Fruit fly (Drosophila melanogaster): ENCODE data around the gene Mtch.

Gene Mtch

DNA sequence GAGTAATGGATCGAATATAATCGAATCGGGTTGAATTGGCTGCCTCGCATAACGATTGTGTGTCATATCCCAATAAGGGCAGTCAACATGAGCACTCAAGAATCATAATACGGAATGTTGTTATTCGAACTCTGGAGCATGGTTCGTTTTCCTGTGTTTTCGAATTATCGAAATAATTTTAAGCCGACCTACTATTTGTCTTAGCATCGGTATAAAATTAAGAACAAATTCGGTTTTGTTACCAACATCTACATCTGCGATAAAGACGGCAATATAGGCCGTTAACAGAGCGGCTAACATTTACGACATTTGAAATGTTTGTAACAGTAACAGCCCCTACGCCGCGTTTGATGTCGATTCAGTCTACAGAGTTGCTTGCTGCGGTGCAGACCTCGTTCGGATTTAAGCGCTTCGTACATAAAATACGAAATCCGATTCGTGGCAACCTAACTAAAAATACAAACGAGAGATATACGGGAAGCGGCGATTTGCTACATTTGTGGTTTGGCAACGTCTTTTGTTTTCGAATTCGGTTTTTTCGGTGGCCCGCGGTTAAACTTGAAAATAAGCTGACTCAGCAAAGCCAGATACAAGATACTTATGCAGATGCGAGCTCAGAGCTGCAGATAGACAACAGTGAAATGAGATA, 23.9 kb upstream of the Mtch start:
- peak; percentile 34 for TF ChIP-seq CG17801 (GFP tag; optimal IDR thresholded peaks at IDR 0.05; ENCODE audit: partially characterized antibody)

DNA sequence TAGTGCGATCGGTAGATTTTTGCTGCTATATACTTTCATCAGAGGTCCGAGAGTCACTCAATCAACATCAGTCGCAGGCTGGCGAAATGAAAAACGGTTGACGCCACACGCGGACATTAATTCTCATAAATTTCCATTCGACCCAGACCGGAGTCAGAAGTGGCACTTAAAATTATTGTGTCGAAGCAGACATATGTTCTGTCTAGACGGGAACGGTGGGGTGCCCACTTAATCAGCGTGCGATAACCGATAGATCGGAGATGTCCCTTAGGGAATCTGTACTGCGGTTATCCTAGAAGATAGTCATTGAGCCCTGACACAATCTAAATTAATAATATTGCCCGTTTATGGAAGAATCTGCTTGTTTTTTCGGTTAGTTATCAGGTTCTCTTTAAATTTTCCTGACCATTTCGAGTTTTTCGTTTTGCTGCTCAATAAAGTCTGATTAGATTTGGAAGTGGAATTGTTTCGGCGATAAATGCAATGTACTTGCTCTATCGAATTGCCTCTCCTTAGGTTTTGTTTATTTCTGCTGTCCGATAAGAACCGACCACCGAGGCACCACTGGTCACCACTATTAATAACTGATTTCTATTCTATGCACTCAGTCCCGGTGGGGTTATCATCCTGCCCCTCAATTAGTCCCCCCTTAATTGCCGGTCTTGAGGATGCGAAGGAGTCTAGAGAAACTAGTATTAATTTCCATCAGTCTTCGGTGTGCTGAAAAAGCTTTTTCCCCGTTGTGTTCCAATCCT, 22.4 kb upstream of the Mtch start:
- TF ChIP-seq CG17801 (GFP tag; optimal IDR thresholded peaks at IDR 0.05; ENCODE audit: partially characterized antibody), result no peak

DNA sequence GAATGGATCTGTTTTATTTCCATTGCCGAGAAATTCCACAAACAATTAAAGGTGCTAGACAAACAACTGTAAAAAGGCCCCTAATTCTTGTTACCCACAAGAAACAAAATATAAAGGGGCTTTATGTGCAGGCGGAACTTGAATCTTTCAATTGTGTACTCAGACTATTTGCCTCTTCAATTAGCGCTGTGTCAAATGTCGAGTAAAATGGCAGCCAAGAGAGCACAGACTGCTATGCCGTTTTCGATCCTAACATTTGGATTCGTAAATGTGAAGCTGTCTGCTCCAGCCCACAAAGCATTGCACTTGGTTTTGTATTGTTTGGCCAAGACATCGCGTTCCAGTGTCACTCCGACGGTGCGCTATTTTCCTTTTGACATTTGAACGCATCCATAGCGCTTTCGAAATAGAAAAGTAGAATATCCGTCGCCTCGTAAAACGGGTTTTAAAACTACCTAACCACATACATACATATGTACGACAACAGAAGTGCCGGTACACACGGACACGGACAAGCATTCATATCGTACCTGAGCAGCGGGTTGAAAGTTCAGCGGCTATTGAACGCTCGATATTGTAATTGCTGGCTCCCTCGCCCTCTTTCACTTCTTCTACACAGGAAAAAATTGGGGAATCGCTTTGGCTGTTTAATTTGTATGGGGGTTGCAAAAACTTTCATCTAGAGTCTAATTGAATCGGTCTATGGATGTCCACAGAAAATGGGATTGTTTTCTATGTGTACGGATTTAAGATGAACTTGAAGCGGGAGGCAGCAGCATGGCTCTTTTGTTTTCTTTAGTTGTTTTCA, 18.2 kb upstream of the Mtch start:
- TF ChIP-seq CG17801 (GFP tag; optimal IDR thresholded peaks at IDR 0.05; ENCODE audit: partially characterized antibody), result no peak

dm6 chr3L:166789-167132, 17.7 kb upstream of the Mtch start:
- no peak for TF ChIP-seq CG17801 (GFP tag; optimal IDR thresholded peaks at IDR 0.05; ENCODE audit: partially characterized antibody)

- no peak for TF ChIP-seq CG17801 (GFP tag; optimal IDR thresholded peaks at IDR 0.05; ENCODE audit: partially characterized antibody)
Observed at dm6 chr3L:171729-172128, 12.7 kb upstream of the Mtch start.

- no peak for TF ChIP-seq CG17801 (GFP tag; optimal IDR thresholded peaks at IDR 0.05; ENCODE audit: partially characterized antibody)
Observed at dm6 chr3L:174501-174900, 9.9 kb upstream of the Mtch start.

DNA sequence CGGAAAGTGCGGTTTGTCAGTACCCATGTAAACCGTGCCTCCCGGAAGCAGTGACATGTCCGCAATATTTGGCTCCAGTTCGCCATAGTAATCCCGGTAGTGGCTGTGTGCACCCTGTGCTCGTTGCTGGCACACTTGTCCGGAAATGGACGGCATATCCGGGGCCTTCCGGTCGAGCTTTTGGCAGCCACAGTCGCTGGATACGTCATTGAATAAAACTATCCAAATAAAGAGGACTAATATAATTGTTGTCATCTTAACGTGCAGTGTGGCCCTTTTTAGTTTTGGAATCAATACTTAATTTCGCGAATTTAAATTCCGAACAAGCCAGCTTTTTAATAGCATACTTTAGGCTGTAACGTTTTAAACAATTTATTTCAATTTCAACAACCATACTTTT, 8.5 kb upstream of the Mtch start, which contains the start of gene CG7049:
Gene CG7049 (minus strand): TSS at position 280 of the 400 bp plus-strand sequence.
- TF ChIP-seq CG17801 (GFP tag; optimal IDR thresholded peaks at IDR 0.05; ENCODE audit: partially characterized antibody), result peak; percentile 43

- TF ChIP-seq CG17801 (GFP tag; optimal IDR thresholded peaks at IDR 0.05; ENCODE audit: partially characterized antibody), result no peak
Observed at dm6 chr3L:177938-178337, 6.5 kb upstream of the Mtch start.

dm6 chr3L:178445-178844, 6.0 kb upstream of the Mtch start:
- TF ChIP-seq CG17801 (GFP tag; optimal IDR thresholded peaks at IDR 0.05; ENCODE audit: partially characterized antibody), result no peak

- no peak for TF ChIP-seq CG17801 (GFP tag; optimal IDR thresholded peaks at IDR 0.05; ENCODE audit: partially characterized antibody)
Observed at dm6 chr3L:178913-179488, 5.4 kb upstream of the Mtch start, which contains the start of gene Vdup1. Gene Vdup1 (minus strand): TSS chr3L:178963.

dm6 chr3L:179490-180261, 4.8 kb upstream of the Mtch start, which contains the start of gene CG13875:
Gene CG13875 (plus strand): TSS chr3L:179923.
- no peak for TF ChIP-seq CG17801 (GFP tag; optimal IDR thresholded peaks at IDR 0.05; ENCODE audit: partially characterized antibody)

DNA sequence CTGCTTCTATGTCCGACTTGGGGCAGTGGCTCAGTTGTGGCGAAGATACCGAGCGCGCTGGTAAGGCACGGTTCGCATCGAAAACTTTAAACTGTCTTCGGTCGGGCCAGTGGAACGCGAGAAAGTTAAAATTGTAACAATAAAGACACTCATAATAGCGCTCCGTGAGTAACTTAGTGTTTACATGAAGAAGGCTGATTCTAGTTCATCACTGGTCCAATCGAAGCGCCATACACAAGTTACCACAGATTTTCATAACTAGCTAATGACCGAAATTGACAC, 4.2 kb upstream of the Mtch start:
- TF ChIP-seq CG17801 (GFP tag; optimal IDR thresholded peaks at IDR 0.05; ENCODE audit: partially characterized antibody), result peak; percentile 16

- no peak for TF ChIP-seq CG17801 (GFP tag; optimal IDR thresholded peaks at IDR 0.05; ENCODE audit: partially characterized antibody)
Observed at dm6 chr3L:199050-199745, 14.8 kb downstream of the Mtch start.

Data from ovary, adult (tissue).